Fruit fly (Drosophila melanogaster) whole organism, embryonic: ENCODE measurements around the gene IleRS-m.

Source experiments
- Bdp1 ChIP-seq: fragments of 200-800 bp; sonication (Bioruptor generic); optimal IDR thresholded peaks from 3 replicates; lab custom pipeline; 2016; ENCODE audit warnings: missing biosample characterization, missing genetic modification characterization
- CG10274 ChIP-seq: fragments of 200-800 bp; sonication (Bioruptor generic); optimal IDR thresholded peaks from 3 replicates; lab custom pipeline; 2017; ENCODE audit warnings: missing biosample characterization, mild to moderate bottlenecking, missing genetic modification characterization
- CG11247 ChIP-seq: fragments of 200-800 bp; sonication (Bioruptor generic); IDR thresholded peaks from 2 replicates; pipeline ENCODE4 v1.3.6; 2022; ENCODE audit warnings: missing biosample characterization, missing genetic modification characterization
- CG11456 ChIP-seq: fragments of 200-800 bp; sonication (Bioruptor generic); IDR thresholded peaks from 3 replicates; pipeline ENCODE4 v1.3.6; 2022; ENCODE audit warnings: missing biosample characterization, missing genetic modification characterization
- CG14014 ChIP-seq: fragments of 200-800 bp; sonication (Bioruptor generic); IDR thresholded peaks from 2 replicates; pipeline ENCODE4 v1.3.6; 2022; ENCODE audit warnings: missing biosample characterization, missing genetic modification characterization
- CG14441 ChIP-seq: fragments of 200-800 bp; sonication (Bioruptor generic); IDR thresholded peaks from 2 replicates; pipeline ENCODE4 v1.3.6; 2022; ENCODE audit warnings: missing biosample characterization, missing genetic modification characterization
- CG14710 ChIP-seq: fragments of 200-800 bp; sonication (Bioruptor generic); optimal IDR thresholded peaks from 3 replicates; lab custom pipeline; 2019; ENCODE audit warnings: missing biosample characterization, mild to moderate bottlenecking, missing genetic modification characterization, moderate library complexity
- CG18619 ChIP-seq: fragments of 200-800 bp; sonication (Bioruptor generic); optimal IDR thresholded peaks from 3 replicates; lab custom pipeline; 2017; ENCODE audit warnings: missing biosample characterization, mild to moderate bottlenecking, missing genetic modification characterization
- CG2875 ChIP-seq: fragments of 200-800 bp; sonication (Bioruptor generic); optimal IDR thresholded peaks from 2 replicates; lab custom pipeline; 2017; ENCODE audit warnings: missing biosample characterization, mild to moderate bottlenecking, missing genetic modification characterization, missing genetic modification reagents
- CG3281 ChIP-seq: fragments of 200-800 bp; sonication (Bioruptor generic); optimal IDR thresholded peaks from 3 replicates; lab custom pipeline; 2017; ENCODE audit warnings: missing biosample characterization, mild to moderate bottlenecking, missing genetic modification characterization
- CG34224 ChIP-seq: fragments of 200-800 bp; sonication (Bioruptor generic); IDR thresholded peaks from 3 replicates; pipeline ENCODE4 v1.3.6; 2022; ENCODE audit warnings: missing biosample characterization, missing genetic modification characterization; ENCODE audit not compliant: partially characterized antibody
- CG34376 ChIP-seq: fragments of 200-800 bp; sonication (Bioruptor generic); optimal IDR thresholded peaks from 2 replicates; lab custom pipeline; 2018; ENCODE audit warnings: missing biosample characterization, mild to moderate bottlenecking, missing genetic modification characterization
- CG5953 ChIP-seq: fragments of 200-800 bp; sonication (Bioruptor generic); IDR thresholded peaks from 2 replicates; pipeline ENCODE4 v1.3.6; 2022; ENCODE audit warnings: missing biosample characterization, missing genetic modification characterization
- CG6272 ChIP-seq: fragments of 200-800 bp; sonication (Bioruptor generic); IDR thresholded peaks from 2 replicates; pipeline ENCODE4 v1.3.6; 2022; ENCODE audit warnings: missing biosample characterization, missing genetic modification characterization
- CG6813 ChIP-seq: fragments of 200-800 bp; sonication (Bioruptor generic); optimal IDR thresholded peaks from 2 replicates; lab custom pipeline; 2017; ENCODE audit warnings: missing biosample characterization, missing genetic modification characterization, mild to moderate bottlenecking, moderate library complexity, missing genetic modification reagents
- CG8478 ChIP-seq: fragments of >200 bp; optimal IDR thresholded peaks from 2 replicates; lab custom pipeline; 2018
- CG9876 ChIP-seq: fragments of 200-800 bp; sonication (Bioruptor generic); optimal IDR thresholded peaks from 2 replicates; lab custom pipeline; 2016; ENCODE audit warnings: missing biosample characterization, missing genetic modification characterization
- Chrac-16 ChIP-seq: fragments of 200-800 bp; sonication (Bioruptor generic); optimal IDR thresholded peaks from 3 replicates; lab custom pipeline; 2016; ENCODE audit warnings: missing biosample characterization, missing genetic modification characterization
- Dbx ChIP-seq: fragments of 200-800 bp; sonication (Bioruptor generic); IDR thresholded peaks from 3 replicates; pipeline ENCODE4 v1.3.6; 2022; ENCODE audit warnings: missing biosample characterization, missing genetic modification characterization
- Doc2 ChIP-seq: fragments of 200-800 bp; sonication (Bioruptor generic); IDR thresholded peaks from 2 replicates; pipeline ENCODE4 v1.3.6; 2022; ENCODE audit warnings: missing biosample characterization, missing genetic modification characterization
- Dref ChIP-seq: fragments of 200-800 bp; sonication (Bioruptor generic); IDR thresholded peaks from 2 replicates; pipeline ENCODE4 v1.3.6; 2022; ENCODE audit warnings: missing biosample characterization, missing genetic modification characterization
- E2f1 ChIP-seq: fragments of 200-800 bp; sonication (Bioruptor generic); IDR thresholded peaks from 2 replicates; pipeline ENCODE4 v1.3.6; 2022; ENCODE audit warnings: missing biosample characterization, missing genetic modification characterization
- Hand ChIP-seq: fragments of 200-800 bp; sonication (Bioruptor generic); optimal IDR thresholded peaks from 2 replicates; lab custom pipeline; 2017; ENCODE audit warnings: mild to moderate bottlenecking, missing biosample characterization, missing genetic modification reagents, missing genetic modification characterization
- Jarid2 ChIP-seq: fragments of 200-800 bp; sonication (Bioruptor generic); optimal IDR thresholded peaks from 3 replicates; lab custom pipeline; 2017; ENCODE audit warnings: mild to moderate bottlenecking, missing biosample characterization, missing genetic modification reagents, missing genetic modification characterization
- Myb ChIP-seq: fragments of 200-800 bp; sonication (Bioruptor generic); optimal IDR thresholded peaks from 2 replicates; lab custom pipeline; 2016; ENCODE audit warnings: missing biosample characterization, missing genetic modification characterization
- Nf-YA ChIP-seq: fragments of 200-800 bp; sonication (Bioruptor generic); IDR thresholded peaks from 2 replicates; pipeline ENCODE4 v1.3.6; 2022; ENCODE audit warnings: missing biosample characterization, missing genetic modification characterization
- Sry-β ChIP-seq: fragments of 200-800 bp; sonication (Bioruptor generic); optimal IDR thresholded peaks from 2 replicates; lab custom pipeline; 2018; ENCODE audit warnings: missing biosample characterization, mild to moderate bottlenecking, missing genetic modification characterization, moderate library complexity
- Xrp1 ChIP-seq: fragments of 200-800 bp; sonication (Bioruptor generic); IDR thresholded peaks from 2 replicates; pipeline ENCODE4 v1.3.6; 2022; ENCODE audit warnings: missing biosample characterization, missing genetic modification characterization
- abd-A ChIP-seq: fragments of 200-800 bp; sonication (Bioruptor generic); optimal IDR thresholded peaks from 3 replicates; lab custom pipeline; 2019; ENCODE audit warnings: missing biosample characterization, mild to moderate bottlenecking, missing genetic modification characterization, moderate library complexity
- cas ChIP-seq: fragments of 200-800 bp; sonication (Bioruptor generic); IDR thresholded peaks from 2 replicates; pipeline ENCODE4 v1.3.6; 2022; ENCODE audit warnings: missing biosample characterization, missing genetic modification characterization
- dmrt11E ChIP-seq: fragments of 200-800 bp; sonication (Bioruptor generic); optimal IDR thresholded peaks from 3 replicates; lab custom pipeline; 2018; ENCODE audit warnings: missing biosample characterization, mild to moderate bottlenecking, missing genetic modification characterization, moderate library complexity
- ems ChIP-seq: fragments of 200-800 bp; sonication (Bioruptor generic); optimal IDR thresholded peaks from 3 replicates; lab custom pipeline; 2016; ENCODE audit warnings: missing biosample characterization, missing genetic modification characterization
- eyg ChIP-seq: fragments of 200-800 bp; sonication (Bioruptor generic); optimal IDR thresholded peaks from 3 replicates; lab custom pipeline; 2016; ENCODE audit warnings: missing biosample characterization, missing genetic modification characterization
- gt ChIP-seq: fragments of 200-800 bp; sonication (Bioruptor generic); IDR thresholded peaks from 2 replicates; pipeline ENCODE4 v1.3.6; 2022; ENCODE audit warnings: missing biosample characterization, missing genetic modification characterization
- maf-S ChIP-seq: fragments of 200-800 bp; sonication (Bioruptor generic); optimal IDR thresholded peaks from 2 replicates; lab custom pipeline; 2016; ENCODE audit warnings: missing biosample characterization, missing genetic modification characterization
- nerfin-2 ChIP-seq: fragments of 200-800 bp; sonication (Bioruptor generic); IDR thresholded peaks from 2 replicates; pipeline ENCODE4 v1.3.6; 2022; ENCODE audit warnings: missing biosample characterization, missing genetic modification characterization; ENCODE audit not compliant: partially characterized antibody
- onecut ChIP-seq: fragments of 200-800 bp; sonication (Bioruptor generic); IDR thresholded peaks from 2 replicates; pipeline ENCODE4 v1.3.6; 2022; ENCODE audit warnings: missing biosample characterization, missing genetic modification characterization
- peb ChIP-seq: fragments of 200-800 bp; sonication (Bioruptor generic); IDR thresholded peaks from 2 replicates; pipeline ENCODE4 v1.3.6; 2022; ENCODE audit warnings: missing biosample characterization, missing genetic modification characterization
- ranshi ChIP-seq: fragments of 200-800 bp; sonication (Bioruptor generic); IDR thresholded peaks from 2 replicates; pipeline ENCODE4 v1.3.6; 2022; ENCODE audit warnings: missing biosample characterization, missing genetic modification characterization
- row ChIP-seq: fragments of 200-800 bp; sonication (Bioruptor generic); IDR thresholded peaks from 3 replicates; pipeline ENCODE4 v1.3.6; 2022; ENCODE audit warnings: missing biosample characterization, missing genetic modification characterization
- salm ChIP-seq: fragments of 200-800 bp; sonication (Bioruptor generic); optimal IDR thresholded peaks from 2 replicates; lab custom pipeline; 2018; ENCODE audit warnings: missing biosample characterization, mild to moderate bottlenecking, missing genetic modification characterization
- sd ChIP-seq: fragments of 200-800 bp; sonication (Bioruptor generic); optimal IDR thresholded peaks from 3 replicates; lab custom pipeline; 2018; ENCODE audit warnings: missing biosample characterization, mild to moderate bottlenecking, missing genetic modification characterization, moderate library complexity
- ssp ChIP-seq: fragments of 200-800 bp; sonication (Bioruptor generic); IDR thresholded peaks from 2 replicates; pipeline ENCODE4 v1.3.6; 2022; ENCODE audit warnings: missing biosample characterization, missing genetic modification characterization
- stwl ChIP-seq: fragments of 200-800 bp; sonication (Bioruptor generic); optimal IDR thresholded peaks from 3 replicates; lab custom pipeline; 2018; ENCODE audit warnings: missing biosample characterization, mild to moderate bottlenecking, missing genetic modification characterization, moderate library complexity
- tgo ChIP-seq: fragments of 200-800 bp; sonication (Bioruptor generic); IDR thresholded peaks from 3 replicates; pipeline ENCODE4 v1.3.6; 2022; ENCODE audit warnings: missing biosample characterization, missing genetic modification characterization
- vnd ChIP-seq: fragments of 200-800 bp; sonication (Bioruptor generic); IDR thresholded peaks from 3 replicates; pipeline ENCODE4 v1.3.6; 2022; ENCODE audit warnings: missing biosample characterization, missing genetic modification characterization; ENCODE audit not compliant: partially characterized antibody
- wor ChIP-seq: fragments of 200-800 bp; sonication (Bioruptor generic); IDR thresholded peaks from 2 replicates; pipeline ENCODE4 v1.3.6; 2022; ENCODE audit warnings: missing biosample characterization, missing genetic modification characterization
- yki ChIP-seq: fragments of >200 bp; optimal IDR thresholded peaks from 3 replicates; lab custom pipeline; 2018
- zen ChIP-seq: fragments of 200-800 bp; sonication (Bioruptor generic); optimal IDR thresholded peaks from 3 replicates; lab custom pipeline; 2018; ENCODE audit warnings: missing biosample characterization, mild to moderate bottlenecking, missing genetic modification characterization, moderate library complexity
- zfh2 ChIP-seq: fragments of 200-800 bp; sonication (Bioruptor generic); optimal IDR thresholded peaks from 2 replicates; lab custom pipeline; 2016; ENCODE audit warnings: missing biosample characterization, missing genetic modification characterization

IleRS-m gene

DNA sequence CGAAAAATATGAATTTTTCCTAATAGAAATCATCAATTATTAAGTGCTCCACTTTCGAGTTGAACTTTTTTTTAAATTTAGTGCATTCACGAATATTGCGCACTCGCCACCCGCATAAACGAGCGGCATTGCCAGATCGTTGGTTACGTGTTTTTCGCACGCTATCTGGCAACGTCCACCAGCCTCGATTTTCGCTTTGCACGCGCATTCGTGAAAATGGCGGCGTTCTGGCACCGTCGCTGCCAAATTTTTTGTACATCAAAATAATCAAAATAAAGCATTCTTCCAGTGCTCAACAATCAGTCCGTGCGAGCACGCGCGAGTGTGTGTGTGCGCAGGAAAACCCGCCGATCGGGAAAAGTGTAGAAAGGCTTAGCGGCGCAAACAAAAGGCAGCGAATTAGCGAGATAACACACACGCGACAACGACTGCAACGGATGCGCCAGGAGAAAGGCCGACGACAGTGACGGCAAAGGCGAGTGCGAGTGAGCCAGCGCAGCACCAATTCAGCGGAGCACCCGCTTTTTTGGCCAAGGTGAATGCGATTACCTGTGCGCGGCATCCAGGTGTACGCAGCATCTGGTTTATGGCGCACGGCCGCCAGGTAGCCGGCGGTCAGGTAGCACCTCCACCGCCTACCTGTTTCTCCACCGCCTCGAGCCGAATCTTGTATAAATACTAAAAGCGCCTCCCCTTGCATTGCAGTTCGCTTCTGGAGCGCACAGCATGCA is 13.7 kb downstream of the IleRS-m start (continued):
- TF ChIP-seq CG14014 (GFP tag; lab: Robert Waterston, UW) (peak; percentile 80), CG18619 (GFP tag; lab: Kevin White, UChicago) (peak; percentile 82), ranshi (GFP tag; lab: Robert Waterston, UW) (peak; percentile 75; the same call in 1 of the 2 replicates), gt (GFP tag; lab: Robert Waterston, UW) (no peak), ems (peak; percentile 86), cas (GFP tag; lab: Robert Waterston, UW) (peak; percentile 55; the same call in 1 of the 2 replicates), eyg (GFP tag; lab: Kevin White, UChicago) (peak; percentile 77), Chrac-16 (GFP tag; lab: Kevin White, UChicago) (peak; percentile 83), peb (GFP tag; lab: Robert Waterston, UW) (peak; percentile 50; the same call in 1 of the 2 replicates), CG11456 (GFP tag; lab: Robert Waterston, UW) (peak; percentile 83), onecut (GFP tag; lab: Robert Waterston, UW) (peak; percentile 72), stwl (tag; lab: Kevin White, UChicago) (peak; percentile 13), E2f1 (GFP tag; lab: Robert Waterston, UW) (peak; percentile 75), CG11247 (GFP tag; lab: Robert Waterston, UW) (peak; percentile 56), abd-A (tag; lab: Kevin White, UChicago) (no peak), CG9876 (GFP tag; lab: Kevin White, UChicago) (peak; percentile 50), CG34376 (peak; percentile 88), Bdp1 (GFP tag; lab: Kevin White, UChicago) (peak; percentile 78), Xrp1 (GFP tag; lab: Robert Waterston, UW) (peak; percentile 84), nerfin-2 (peak; percentile 35; the same call in 1 of the 2 replicates), Dbx (peak; percentile 89), salm (tag; lab: Kevin White, UChicago) (peak; percentile 41), tgo (peak; percentile 78), zen (peak; percentile 9), dmrt11E (tag; lab: Kevin White, UChicago) (peak; percentile 66), CG2875 (peak; percentile 64), CG10274 (GFP tag; lab: Kevin White, UChicago) (peak; percentile 30), CG8478 (no peak), sd (no peak), CG34224 (GFP tag; lab: Robert Waterston, UW) (peak; percentile 53), zfh2 (GFP tag; lab: Kevin White, UChicago) (peak; percentile 92), CG5953 (GFP tag; lab: Robert Waterston, UW) (peak; percentile 71), vnd (GFP tag; lab: Robert Waterston, UW) (peak; percentile 32; the same call in 2 of the 3 replicates), Doc2 (no peak), Hand (GFP tag; lab: Kevin White, UChicago) (peak; percentile 78), row (GFP tag; lab: Robert Waterston, UW) (peak; percentile 91), Jarid2 (GFP tag; lab: Kevin White, UChicago) (no peak), CG6272 (GFP tag; lab: Robert Waterston, UW) (peak; percentile 51), maf-S (GFP tag; lab: Kevin White, UChicago) (peak; percentile 82), yki (lab: Kevin White, UChicago) (no peak), CG14710 (tag; lab: Kevin White, UChicago) (peak; percentile 73), CG6813 (GFP tag; lab: Kevin White, UChicago) (peak; percentile 76), CG14441 (peak; percentile 77), Nf-YA (GFP tag; lab: Robert Waterston, UW) (peak; percentile 64; the same call in 1 of the 2 replicates), ssp (GFP tag; lab: Robert Waterston, UW) (peak; percentile 4), CG3281 (GFP tag; lab: Kevin White, UChicago) (peak; percentile 87), wor (GFP tag; lab: Robert Waterston, UW) (peak; percentile 41), Myb (GFP tag; lab: Kevin White, UChicago) (peak; percentile 33), Sry-β (GFP tag; lab: Kevin White, UChicago) (no peak), Dref (GFP tag; lab: Robert Waterston, UW) (peak; percentile 46)
